Fruit fly (Drosophila melanogaster) whole organism, embryonic: Measurements from ENCODE around the gene CG12560.

Source experiments
- Adf1 ChIP-seq: fragments of 200-800 bp; sonication (Bioruptor generic); IDR thresholded peaks from 2 replicates; pipeline ENCODE4 v1.3.6; 2022; ENCODE audit warnings: missing biosample characterization, missing genetic modification characterization
- B-H2 ChIP-seq: fragments of 200-800 bp; sonication (Bioruptor generic); optimal IDR thresholded peaks from 2 replicates; lab custom pipeline; 2018; ENCODE audit warnings: missing biosample characterization, mild to moderate bottlenecking, missing genetic modification characterization
- CG1602 ChIP-seq: fragments of 200-800 bp; sonication (Bioruptor generic); optimal IDR thresholded peaks from 3 replicates; lab custom pipeline; 2016; ENCODE audit warnings: missing biosample characterization, missing genetic modification characterization
- CG16779 ChIP-seq: fragments of 200-800 bp; sonication (Bioruptor generic); IDR thresholded peaks from 2 replicates; pipeline ENCODE4 v1.3.6; 2022; ENCODE audit warnings: missing biosample characterization, missing genetic modification characterization
- CG17912 ChIP-seq: fragments of 200-800 bp; sonication (Bioruptor generic); optimal IDR thresholded peaks from 2 replicates; lab custom pipeline; 2018; ENCODE audit warnings: missing biosample characterization, mild to moderate bottlenecking, missing genetic modification characterization
- CG30020 ChIP-seq: fragments of 200-800 bp; optimal IDR thresholded peaks from 2 replicates; lab custom pipeline; 2019; ENCODE audit warnings: missing biosample characterization, mild to moderate bottlenecking, missing genetic modification characterization, moderate library complexity
- CG3407 ChIP-seq: fragments of 200-800 bp; sonication (Bioruptor generic); optimal IDR thresholded peaks from 2 replicates; lab custom pipeline; 2018; ENCODE audit warnings: missing biosample characterization, mild to moderate bottlenecking, missing genetic modification characterization
- CG34224 ChIP-seq: fragments of 200-800 bp; sonication (Bioruptor generic); IDR thresholded peaks from 3 replicates; pipeline ENCODE4 v1.3.6; 2022; ENCODE audit warnings: missing biosample characterization, missing genetic modification characterization; ENCODE audit not compliant: partially characterized antibody
- CG34422 ChIP-seq: fragments of 200-800 bp; sonication (Bioruptor generic); IDR thresholded peaks from 3 replicates; pipeline ENCODE4 v1.3.6; 2022; ENCODE audit warnings: missing biosample characterization, missing genetic modification characterization
- CG6272 ChIP-seq: fragments of 200-800 bp; sonication (Bioruptor generic); IDR thresholded peaks from 2 replicates; pipeline ENCODE4 v1.3.6; 2022; ENCODE audit warnings: missing biosample characterization, missing genetic modification characterization
- CG6765 ChIP-seq: fragments of 200-800 bp; sonication (Bioruptor generic); optimal IDR thresholded peaks from 3 replicates; lab custom pipeline; 2017; ENCODE audit warnings: missing biosample characterization, mild to moderate bottlenecking, missing genetic modification characterization
- CG6854 ChIP-seq: fragments of 200-800 bp; sonication (Bioruptor generic); optimal IDR thresholded peaks from 3 replicates; lab custom pipeline; 2017; ENCODE audit warnings: missing biosample characterization, mild to moderate bottlenecking, missing genetic modification characterization
- CG9437 ChIP-seq: fragments of 200-800 bp; sonication (Bioruptor generic); optimal IDR thresholded peaks from 2 replicates; lab custom pipeline; 2018; ENCODE audit warnings: missing biosample characterization, mild to moderate bottlenecking, missing genetic modification characterization
- CoRest ChIP-seq: fragments of 200-800 bp; sonication (Bioruptor generic); optimal IDR thresholded peaks from 3 replicates; lab custom pipeline; 2018; ENCODE audit warnings: missing biosample characterization, mild to moderate bottlenecking, missing genetic modification characterization, moderate library complexity
- CrebB ChIP-seq: fragments of 200-800 bp; sonication (Bioruptor generic); optimal IDR thresholded peaks from 3 replicates; lab custom pipeline; 2018; ENCODE audit warnings: missing biosample characterization, mild to moderate bottlenecking, missing genetic modification characterization
- Dref ChIP-seq: fragments of 200-800 bp; sonication (Bioruptor generic); IDR thresholded peaks from 2 replicates; pipeline ENCODE4 v1.3.6; 2022; ENCODE audit warnings: missing biosample characterization, missing genetic modification characterization
- E2f2 ChIP-seq: fragments of 200-800 bp; sonication (Bioruptor generic); IDR thresholded peaks from 2 replicates; pipeline ENCODE4 v1.3.6; 2022; ENCODE audit warnings: missing biosample characterization, missing genetic modification characterization
- Fer1 ChIP-seq: fragments of 200-800 bp; sonication (Bioruptor generic); optimal IDR thresholded peaks from 2 replicates; lab custom pipeline; 2017; ENCODE audit warnings: missing biosample characterization, mild to moderate bottlenecking, missing genetic modification characterization
- Fer3 ChIP-seq: fragments of 200-800 bp; sonication (Bioruptor generic); optimal IDR thresholded peaks from 2 replicates; lab custom pipeline; 2018; ENCODE audit warnings: missing biosample characterization, mild to moderate bottlenecking, missing genetic modification characterization, moderate library complexity
- Gug ChIP-seq: fragments of 200-800 bp; sonication (Bioruptor generic); IDR thresholded peaks from 4 replicates; pipeline ENCODE4 v1.3.6; 2022; ENCODE audit warnings: missing biosample characterization, missing genetic modification characterization
- HLH3B ChIP-seq: fragments of 200-800 bp; sonication (Bioruptor generic); IDR thresholded peaks from 2 replicates; pipeline ENCODE4 v1.3.6; 2022; ENCODE audit warnings: missing biosample characterization, missing genetic modification characterization
- Hsf ChIP-seq: fragments of 200-800 bp; sonication (Bioruptor generic); optimal IDR thresholded peaks from 3 replicates; lab custom pipeline; 2016; ENCODE audit warnings: missing biosample characterization, missing genetic modification characterization
- Meics ChIP-seq: fragments of 200-800 bp; sonication (Bioruptor generic); optimal IDR thresholded peaks from 2 replicates; lab custom pipeline; 2017; ENCODE audit warnings: missing biosample characterization, mild to moderate bottlenecking, missing genetic modification characterization
- Xbp1 ChIP-seq: fragments of 200-800 bp; sonication (Bioruptor generic); optimal IDR thresholded peaks from 3 replicates; lab custom pipeline; 2016; ENCODE audit warnings: missing biosample characterization, mild to moderate bottlenecking, missing genetic modification characterization
- amos ChIP-seq: fragments of 200-800 bp; sonication (Bioruptor generic); IDR thresholded peaks from 2 replicates; pipeline ENCODE4 v1.3.6; 2022; ENCODE audit warnings: missing biosample characterization, missing genetic modification characterization; ENCODE audit not compliant: partially characterized antibody
- bcd ChIP-seq: fragments of 200-800 bp; sonication (Bioruptor generic); optimal IDR thresholded peaks from 2 replicates; lab custom pipeline; 2017; ENCODE audit warnings: missing biosample characterization, mild to moderate bottlenecking, missing genetic modification characterization
- chm ChIP-seq: fragments of 200-800 bp; sonication (Bioruptor generic); IDR thresholded peaks from 2 replicates; pipeline ENCODE4 v1.3.6; 2022; ENCODE audit warnings: missing biosample characterization, missing genetic modification characterization
- crc ChIP-seq: fragments of 200-800 bp; sonication (Bioruptor generic); optimal IDR thresholded peaks from 2 replicates; lab custom pipeline; 2016; ENCODE audit warnings: missing biosample characterization, missing genetic modification characterization
- croc ChIP-seq: fragments of 200-800 bp; sonication (Bioruptor generic); conservative IDR thresholded peaks from 3 replicates; pipeline ENCODE4 v1.3.6; 2022; ENCODE audit warnings: missing biosample characterization, missing genetic modification characterization
- crol ChIP-seq: fragments of 200-800 bp; sonication (Bioruptor generic); IDR thresholded peaks from 2 replicates; pipeline ENCODE4 v1.3.6; 2022; ENCODE audit warnings: missing biosample characterization, missing genetic modification characterization
- dati ChIP-seq: fragments of 200-800 bp; sonication (Bioruptor generic); IDR thresholded peaks from 2 replicates; pipeline ENCODE4 v1.3.6; 2022; ENCODE audit warnings: missing biosample characterization, missing genetic modification characterization
- dm ChIP-seq: fragments of 200-800 bp; sonication (Bioruptor generic); optimal IDR thresholded peaks from 3 replicates; lab custom pipeline; 2016; ENCODE audit warnings: missing biosample characterization, missing genetic modification characterization
- dpn ChIP-seq, 2 experiments: fragments of 200-800 bp; sonication (Bioruptor generic); optimal IDR thresholded peaks; 3 replicates each; lab custom pipeline; 2016; ENCODE audit warnings: missing biosample characterization in 2 of 2, missing genetic modification characterization in 2 of 2
- fd3F ChIP-seq: fragments of 200-800 bp; sonication (Bioruptor generic); optimal IDR thresholded peaks from 2 replicates; lab custom pipeline; 2018; ENCODE audit warnings: missing biosample characterization, mild to moderate bottlenecking, missing genetic modification characterization, moderate library complexity
- gsb-n ChIP-seq: fragments of 200-800 bp; sonication (Bioruptor generic); optimal IDR thresholded peaks from 3 replicates; lab custom pipeline; 2018; ENCODE audit warnings: missing biosample characterization, mild to moderate bottlenecking, missing genetic modification characterization
- lmd ChIP-seq: fragments of 200-800 bp; sonication (Bioruptor generic); IDR thresholded peaks from 2 replicates; pipeline ENCODE4 v1.3.6; 2022; ENCODE audit warnings: missing biosample characterization, missing genetic modification characterization
- luna ChIP-seq: fragments of 200-800 bp; sonication (Bioruptor generic); optimal IDR thresholded peaks from 2 replicates; lab custom pipeline; 2016; ENCODE audit warnings: missing biosample characterization, missing genetic modification characterization
- maf-S ChIP-seq: fragments of 200-800 bp; sonication (Bioruptor generic); optimal IDR thresholded peaks from 2 replicates; lab custom pipeline; 2016; ENCODE audit warnings: missing biosample characterization, missing genetic modification characterization
- org-1 ChIP-seq: fragments of 200-800 bp; sonication (Bioruptor generic); optimal IDR thresholded peaks from 2 replicates; lab custom pipeline; 2017; ENCODE audit warnings: missing biosample characterization, missing genetic modification characterization
- pfk ChIP-seq: fragments of 200-800 bp; sonication (Bioruptor generic); optimal IDR thresholded peaks from 2 replicates; lab custom pipeline; 2018; ENCODE audit warnings: missing biosample characterization, mild to moderate bottlenecking, missing genetic modification characterization, moderate library complexity
- row ChIP-seq: fragments of 200-800 bp; sonication (Bioruptor generic); IDR thresholded peaks from 3 replicates; pipeline ENCODE4 v1.3.6; 2022; ENCODE audit warnings: missing biosample characterization, missing genetic modification characterization
- sens ChIP-seq: fragments of 200-800 bp; sonication (Bioruptor generic); peaks from one replicate; lab custom pipeline; 2016; ENCODE audit warnings: missing biosample characterization, missing genetic modification characterization
- sens-2 ChIP-seq: fragments of 200-800 bp; sonication (Bioruptor generic); IDR thresholded peaks from 2 replicates; pipeline ENCODE4 v1.3.6; 2022; ENCODE audit warnings: missing biosample characterization, missing genetic modification characterization
- sqz ChIP-seq: fragments of 200-800 bp; sonication (Bioruptor generic); optimal IDR thresholded peaks from 3 replicates; lab custom pipeline; 2018; ENCODE audit warnings: missing biosample characterization, mild to moderate bottlenecking, missing genetic modification characterization
- toy ChIP-seq: fragments of 200-800 bp; sonication (Bioruptor generic); IDR thresholded peaks from 2 replicates; pipeline ENCODE4 v1.3.6; 2022; ENCODE audit warnings: missing biosample characterization, missing genetic modification characterization
- trem ChIP-seq: fragments of 200-800 bp; optimal IDR thresholded peaks from 3 replicates; lab custom pipeline; 2019; ENCODE audit warnings: missing biosample characterization, mild to moderate bottlenecking, missing genetic modification characterization, moderate library complexity
- twi ChIP-seq: fragments of 200-800 bp; optimal IDR thresholded peaks from 2 replicates; lab custom pipeline; 2019; ENCODE audit warnings: missing biosample characterization, mild to moderate bottlenecking, missing genetic modification characterization, moderate library complexity
- vnd ChIP-seq: fragments of 200-800 bp; sonication (Bioruptor generic); IDR thresholded peaks from 3 replicates; pipeline ENCODE4 v1.3.6; 2022; ENCODE audit warnings: missing biosample characterization, missing genetic modification characterization; ENCODE audit not compliant: partially characterized antibody
- vvl ChIP-seq: fragments of 200-800 bp; sonication (Bioruptor generic); IDR thresholded peaks from 2 replicates; pipeline ENCODE4 v1.3.6; 2022; ENCODE audit warnings: missing biosample characterization, missing genetic modification characterization
- zfh1 ChIP-seq: fragments of 200-800 bp; sonication (Bioruptor generic); IDR thresholded peaks from 3 replicates; pipeline ENCODE4 v1.3.6; 2022; ENCODE audit warnings: missing biosample characterization, missing genetic modification characterization

The CG12560 gene

DNA sequence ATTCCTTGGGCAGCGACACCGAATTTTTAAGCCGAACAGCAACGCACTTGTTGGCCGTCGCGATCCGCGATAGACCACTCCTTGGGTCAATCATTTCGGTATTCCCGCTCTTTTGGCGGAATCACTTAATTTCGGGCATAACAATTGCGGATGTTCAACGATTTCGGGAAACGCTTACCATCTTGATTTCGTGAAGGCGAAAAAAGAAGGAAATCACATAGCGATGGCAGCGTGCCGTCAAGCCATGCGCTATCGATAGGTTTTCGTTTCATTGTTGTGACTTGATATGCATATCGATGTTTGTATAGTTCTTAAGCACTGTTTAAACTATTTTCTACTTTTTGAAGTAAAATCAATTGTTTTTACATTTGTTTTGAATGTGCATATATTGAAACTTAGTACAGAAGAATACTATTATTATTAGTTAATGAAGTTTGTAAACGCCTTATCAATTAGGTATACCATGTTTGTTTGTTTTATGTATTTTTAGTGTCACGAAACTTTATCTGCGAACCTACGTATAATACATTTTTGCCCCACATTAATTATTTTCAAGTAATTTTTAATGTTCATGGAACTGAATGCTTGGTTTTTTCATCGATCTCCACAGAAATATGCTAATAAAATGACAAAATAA, 33.5 kb upstream of the CG12560 start, which contains the start of gene RpL36A (continued):
- TF ChIP-seq dati (no peak), sqz (no peak), amos (GFP tag; lab: Robert Waterston, UW) (peak; percentile 97), lmd (peak; percentile 43; the same call in 1 of the 2 replicates), CG1602 (GFP tag; lab: Kevin White, UChicago) (peak; percentile 29), row (GFP tag; lab: Robert Waterston, UW) (peak; percentile 74), sens-2 (peak; percentile 42), vnd (GFP tag; lab: Robert Waterston, UW) (peak; percentile 83), chm (GFP tag; lab: Robert Waterston, UW) (peak; percentile 81), Gug (GFP tag; lab: Robert Waterston, UW) (no peak), gsb-n (tag; lab: Kevin White, UChicago) (no peak), zfh1 (GFP tag; lab: Robert Waterston, UW) (peak; percentile 73), toy (GFP tag; lab: Robert Waterston, UW) (no peak), CoRest (tag; lab: Kevin White, UChicago) (peak; percentile 55), sens (GFP tag; lab: Kevin White, UChicago) (peak; percentile 82), CG16779 (GFP tag; lab: Robert Waterston, UW) (no peak), trem (tag; lab: Kevin White, UChicago) (peak; percentile 32), dm (peak; percentile 89), CG6765 (peak; percentile 81), Fer1 (GFP tag; lab: Kevin White, UChicago) (peak; percentile 76), CG6854 (GFP tag; lab: Kevin White, UChicago) (peak; percentile 75), Xbp1 (GFP tag; lab: Kevin White, UChicago) (peak; percentile 55), pfk (GFP tag; lab: Kevin White, UChicago) (peak; percentile 61), bcd (GFP tag; lab: Kevin White, UChicago) (peak; percentile 58), org-1 (GFP tag; lab: Kevin White, UChicago) (peak; percentile 43), crol (GFP tag; lab: Robert Waterston, UW) (no peak), Meics (GFP tag; lab: Kevin White, UChicago) (peak; percentile 70), CG34224 (peak; percentile 31), E2f2 (GFP tag; lab: Robert Waterston, UW) (peak; percentile 50), CG34422 (GFP tag; lab: Robert Waterston, UW) (0 out of 3 replicates have a peak, but pooled peaks have one; percentile 39), maf-S (peak; percentile 69), CG17912 (GFP tag; lab: Kevin White, UChicago) (peak; percentile 72), vvl (GFP tag; lab: Robert Waterston, UW) (peak; percentile 74), CG3407 (peak; percentile 34), B-H2 (peak; percentile 81), CG6272 (GFP tag; lab: Robert Waterston, UW) (peak; percentile 15; the same call in 1 of the 2 replicates), CrebB (peak; percentile 84), fd3F (GFP tag; lab: Kevin White, UChicago) (peak; percentile 43), croc (no peak), Hsf (GFP tag; lab: Kevin White, UChicago) (peak; percentile 55), twi (tag; lab: Kevin White, UChicago) (peak; percentile 4), CG9437 (GFP tag; lab: Kevin White, UChicago) (peak; percentile 65), dpn (GFP tag; optimal IDR thresholded peaks at IDR 0.05; lab: Kevin White, UChicago) (peak; percentile 18 to 60), Adf1 (peak; percentile 22; the same call in 1 of the 2 replicates), Fer3 (tag; lab: Kevin White, UChicago) (peak; percentile 68), Dref (GFP tag; lab: Robert Waterston, UW) (peak; percentile 94), CG30020 (tag; lab: Kevin White, UChicago) (peak; percentile 86), crc (peak; percentile 21), luna (peak; percentile 39), HLH3B (GFP tag; lab: Robert Waterston, UW) (0 out of 2 replicates have a peak, but pooled peaks have one; percentile 36)
